Fruit fly (Drosophila melanogaster): ENCODE results near the gene Acbp5.
A peak's percentile ranks its signal among the peaks of the same experiment; 100 is the strongest.

Acbp5 gene

DNA sequence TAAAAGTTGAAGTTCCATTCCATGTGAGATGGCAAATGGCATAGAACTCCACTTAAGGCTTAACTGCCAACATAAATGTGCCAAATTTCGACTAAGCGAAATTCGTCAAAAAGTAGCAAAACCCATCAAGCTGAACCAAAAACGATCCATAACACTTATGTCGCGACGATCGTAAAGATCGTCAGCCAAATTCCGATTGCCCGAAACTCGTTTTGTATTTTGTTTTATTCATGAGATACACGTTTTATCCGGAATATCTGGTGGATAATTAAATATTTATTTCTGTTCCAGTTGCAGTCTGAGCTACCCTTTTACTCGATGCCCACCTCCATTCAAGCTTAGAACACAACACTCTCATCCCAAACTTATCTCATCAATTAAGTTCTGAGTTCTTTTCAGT, 42.6 kb upstream of the Acbp5 start (continued):
- TF ChIP-seq ssp (GFP tag; IDR thresholded peaks at IDR 0.05) (no peak), CG8388 (GFP tag; optimal IDR thresholded peaks at IDR 0.05) (no peak), sim (GFP tag; IDR thresholded peaks at IDR 0.05) (no peak), CG9215 (GFP tag; IDR thresholded peaks at IDR 0.05) (no peak), CG17186 (GFP tag; optimal IDR thresholded peaks at IDR 0.05) (no peak), p53 (GFP tag; optimal IDR thresholded peaks at IDR 0.05) (no peak), vvl (GFP tag; IDR thresholded peaks at IDR 0.05) (peak; percentile 63; the same call in 1 of the 2 replicates), yki (optimal IDR thresholded peaks at IDR 0.05) (no peak), tap (tag; optimal IDR thresholded peaks at IDR 0.05) (no peak), CG31224 (GFP tag; IDR thresholded peaks at IDR 0.05) (no peak), CG12299 (tag; optimal IDR thresholded peaks at IDR 0.05) (no peak), NFAT (GFP tag; IDR thresholded peaks at IDR 0.05) (no peak), CG17802 (tag; optimal IDR thresholded peaks at IDR 0.05) (no peak), HHEX (GFP tag; optimal IDR thresholded peaks at IDR 0.05) (no peak), wek (GFP tag; optimal IDR thresholded peaks at IDR 0.05) (no peak), run (tag; optimal IDR thresholded peaks at IDR 0.05) (no peak), CG16779 (GFP tag; IDR thresholded peaks at IDR 0.05) (no peak), CG12769 (tag; optimal IDR thresholded peaks at IDR 0.05) (peak; percentile 17), abd-A (tag; optimal IDR thresholded peaks at IDR 0.05) (peak; percentile 20), CG11560 (tag; IDR thresholded peaks at IDR 0.05) (no peak), bbx (GFP tag; IDR thresholded peaks at IDR 0.05; ENCODE audit: partially characterized antibody) (0 out of 2 replicates have a peak, but pooled peaks have one; percentile 7), Nf-YA (GFP tag; IDR thresholded peaks at IDR 0.05) (no peak), az2 (GFP tag; optimal IDR thresholded peaks at IDR 0.05) (no peak), NC2α (GFP tag; optimal IDR thresholded peaks at IDR 0.05) (no peak)

DNA sequence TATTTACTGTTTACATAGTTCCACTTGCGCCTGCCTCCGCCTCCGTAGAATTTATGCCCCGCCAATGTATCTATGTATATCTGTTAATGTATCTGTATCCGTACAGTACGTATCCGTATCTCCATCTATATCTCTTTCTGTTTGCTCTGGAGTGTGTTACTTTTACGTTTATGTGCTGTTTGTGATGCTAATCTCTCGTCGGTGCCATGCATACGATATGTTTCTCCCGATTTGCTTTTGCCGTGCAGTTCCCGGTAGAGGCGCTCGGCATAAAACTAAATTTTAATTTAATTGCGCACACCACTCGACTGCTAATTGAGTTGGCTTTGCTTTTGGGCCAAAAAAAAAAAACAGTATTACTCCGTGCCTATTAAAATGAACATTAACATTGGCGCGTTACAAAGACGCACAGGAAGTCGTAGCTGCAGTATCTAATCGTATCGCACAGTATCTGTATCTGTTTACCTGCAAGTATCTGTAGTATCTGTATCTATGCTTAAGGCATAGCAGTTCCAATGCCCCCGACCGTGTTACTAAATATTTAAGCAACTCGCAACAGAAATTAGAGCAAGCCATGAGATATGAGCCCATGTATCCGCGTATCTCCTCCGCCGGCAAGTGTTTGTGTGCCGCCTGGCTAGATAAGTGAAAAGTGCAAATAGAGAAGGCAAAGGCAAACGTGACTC, 41.8 kb upstream of the Acbp5 start:
- TF ChIP-seq D19A (tag; optimal IDR thresholded peaks at IDR 0.05) (no peak), fu2 (GFP tag; optimal IDR thresholded peaks at IDR 0.05) (no peak), kni (GFP tag; optimal IDR thresholded peaks at IDR 0.05) (peak; percentile 4), mirr (GFP tag; optimal IDR thresholded peaks at IDR 0.05) (peak; percentile 29), CG15073 (GFP tag; optimal IDR thresholded peaks at IDR 0.05) (no peak), CG16863 (GFP tag; optimal IDR thresholded peaks at IDR 0.05) (no peak), CG11456 (GFP tag; IDR thresholded peaks at IDR 0.05) (no peak), gem (tag; optimal IDR thresholded peaks at IDR 0.05) (no peak), CG1602 (GFP tag; optimal IDR thresholded peaks at IDR 0.05) (no peak), az2 (GFP tag; optimal IDR thresholded peaks at IDR 0.05) (no peak), abd-A (tag; optimal IDR thresholded peaks at IDR 0.05) (peak; percentile 21), sr (GFP tag; IDR thresholded peaks at IDR 0.05) (no peak), pfk (GFP tag; optimal IDR thresholded peaks at IDR 0.05) (no peak), dm (GFP tag; optimal IDR thresholded peaks at IDR 0.05) (no peak), Hmr (GFP tag; optimal IDR thresholded peaks at IDR 0.05) (peak; percentile 16), HmgD (GFP tag; optimal IDR thresholded peaks at IDR 0.05) (no peak), kah (GFP tag; optimal IDR thresholded peaks at IDR 0.05) (no peak), pb (GFP tag; optimal IDR thresholded peaks at IDR 0.05) (no peak), Vsx1 (GFP tag; optimal IDR thresholded peaks at IDR 0.05) (no peak), gsb (GFP tag; IDR thresholded peaks at IDR 0.05) (no peak), grn (GFP tag; optimal IDR thresholded peaks at IDR 0.05) (peak; percentile 70), CG15514 (GFP tag; optimal IDR thresholded peaks at IDR 0.05) (no peak), CG15269 (tag; optimal IDR thresholded peaks at IDR 0.05) (no peak), ewg (GFP tag; optimal IDR thresholded peaks at IDR 0.05) (no peak), CTCF (GFP tag; optimal IDR thresholded peaks at IDR 0.05) (peak; percentile 5), wek (GFP tag; optimal IDR thresholded peaks at IDR 0.05) (peak; percentile 25), CG9932 (GFP tag; IDR thresholded peaks at IDR 0.05) (no peak), rib (GFP tag; IDR thresholded peaks at IDR 0.05) (no peak), ATbp (GFP tag; optimal IDR thresholded peaks at IDR 0.05) (peak; percentile 0), CG1603 (tag; optimal IDR thresholded peaks at IDR 0.05) (peak; percentile 19)

All from whole organism, embryonic.